Fruit fly (Drosophila melanogaster): ENCODE data around the gene SdhBL.

SdhBL gene

dm6 chrX:18883999-18884671 is 10.1 kb upstream of the SdhBL start, which contains the start of gene CG7332:
TSS of gene CG7332 (plus strand) at chrX:18884513.
- TF ChIP-seq YL-1 (GFP tag; optimal IDR thresholded peaks at IDR 0.05) (peak; percentile 37), CG14667 (GFP tag; IDR thresholded peaks at IDR 0.05) (no peak), CG12659 (GFP tag; optimal IDR thresholded peaks at IDR 0.05) (peak; percentile 39), Stat92E (GFP tag; optimal IDR thresholded peaks at IDR 0.05) (no peak), CG2712 (tag; optimal IDR thresholded peaks at IDR 0.05) (peak; percentile 14), Rfx (GFP tag; IDR thresholded peaks at IDR 0.05) (0 out of 2 replicates have a peak, but pooled peaks have one; percentile 9), CG8924 (tag; optimal IDR thresholded peaks at IDR 0.05) (peak; percentile 28), CG14860 (GFP tag; IDR thresholded peaks at IDR 0.05; ENCODE audit: partially characterized antibody) (peak; percentile 39; the same call in 1 of the 3 replicates), CG34224 (GFP tag; IDR thresholded peaks at IDR 0.05; ENCODE audit: partially characterized antibody) (peak; percentile 58; the same call in 2 of the 3 replicates), stwl (tag; optimal IDR thresholded peaks at IDR 0.05) (peak; percentile 66), Fer3 (tag; optimal IDR thresholded peaks at IDR 0.05) (no peak), CrebB (tag; optimal IDR thresholded peaks at IDR 0.05) (no peak), Pdp1 (GFP tag; optimal IDR thresholded peaks at IDR 0.05) (peak in 1 of 2 experiments; percentile 18), CG14710 (tag; optimal IDR thresholded peaks at IDR 0.05) (peak; percentile 11), CG17361 (GFP tag; IDR thresholded peaks at IDR 0.05) (0 out of 3 replicates have a peak, but pooled peaks have one; percentile 16), nerfin-2 (GFP tag; IDR thresholded peaks at IDR 0.05; ENCODE audit: partially characterized antibody) (peak; percentile 42), CG4617 (GFP tag; optimal IDR thresholded peaks at IDR 0.05; ENCODE audit: borderline replicate concordance) (peak; percentile 28), inv (GFP tag; IDR thresholded peaks at IDR 0.05; ENCODE audit: partially characterized antibody) (peak; percentile 59), ranshi (GFP tag; IDR thresholded peaks at IDR 0.05) (0 out of 2 replicates have a peak, but pooled peaks have one; percentile 23), amos (GFP tag; IDR thresholded peaks at IDR 0.05; ENCODE audit: partially characterized antibody) (peak; percentile 67), mam (GFP tag; optimal IDR thresholded peaks at IDR 0.05) (peak; percentile 10), CG7963 (GFP tag; IDR thresholded peaks at IDR 0.05; ENCODE audit: partially characterized antibody) (peak; percentile 61; the same call in 2 of the 3 replicates), CG17359 (tag; optimal IDR thresholded peaks at IDR 0.05) (peak; percentile 25), Opbp (GFP tag; IDR thresholded peaks at IDR 0.05; ENCODE audit: partially characterized antibody) (peak; percentile 54; the same call in 1 of the 3 replicates), Xrp1 (GFP tag; IDR thresholded peaks at IDR 0.05) (0 out of 2 replicates have a peak, but pooled peaks have one; percentile 33), Hey (tag; optimal IDR thresholded peaks at IDR 0.05) (no peak), bowl (GFP tag; IDR thresholded peaks at IDR 0.05) (no peak), HLH4C (GFP tag; IDR thresholded peaks at IDR 0.05; ENCODE audit: partially characterized antibody) (peak; percentile 76), Ssrp (tag; optimal IDR thresholded peaks at IDR 0.05) (no peak), Atf6 (GFP tag; IDR thresholded peaks at IDR 0.05) (0 out of 2 replicates have a peak, but pooled peaks have one; percentile 28), trem (tag; optimal IDR thresholded peaks at IDR 0.05) (peak; percentile 14), phol (tag; optimal IDR thresholded peaks at IDR 0.05) (peak; percentile 23), CG6689 (GFP tag; IDR thresholded peaks at IDR 0.05) (peak; percentile 24; the same call in 1 of the 2 replicates), CG31224 (GFP tag; IDR thresholded peaks at IDR 0.05) (no peak), gfzf (GFP tag; optimal IDR thresholded peaks at IDR 0.05) (peak; percentile 68), Poxn (GFP tag; IDR thresholded peaks at IDR 0.05) (no peak), CG10431 (GFP tag; optimal IDR thresholded peaks at IDR 0.05) (no peak), CG6854 (GFP tag; optimal IDR thresholded peaks at IDR 0.05) (no peak), Hr51 (GFP tag; optimal IDR thresholded peaks at IDR 0.05) (no peak), CG3281 (GFP tag; optimal IDR thresholded peaks at IDR 0.05) (no peak), nmo (GFP tag; optimal IDR thresholded peaks at IDR 0.05) (peak; percentile 17), usp (GFP tag; optimal IDR thresholded peaks at IDR 0.05) (no peak), CG8944 (GFP tag; optimal IDR thresholded peaks at IDR 0.05) (no peak), Aef1 (GFP tag; IDR thresholded peaks at IDR 0.05) (no peak), Antp (GFP tag; optimal IDR thresholded peaks at IDR 0.05) (no peak), Atf3 (GFP tag; optimal IDR thresholded peaks at IDR 0.05) (no peak), Ada2b (GFP tag; IDR thresholded peaks at IDR 0.05) (no peak)

Measured in whole organism, embryonic.